Fruit fly (Drosophila melanogaster) Kc167 (cell line): ENCODE results near the gene CG32641.

Experiments used
- Myc ChIP-seq: fragments of >200 bp; optimal IDR thresholded peaks from 2 replicates; lab custom pipeline; 2017; ENCODE audit warnings: missing external identifiers
- Sin3A ChIP-seq: fragments of >200 bp; optimal IDR thresholded peaks from 2 replicates; lab custom pipeline; 2018; ENCODE audit warnings: missing external identifiers
- h ChIP-seq: fragments of >200 bp; optimal IDR thresholded peaks from 3 replicates; lab custom pipeline; 2018; ENCODE audit warnings: missing external identifiers
- insv ChIP-seq: fragments of >200 bp; optimal IDR thresholded peaks from 3 replicates; lab custom pipeline; 2018; ENCODE audit warnings: missing external identifiers
- psq ChIP-seq: fragments of >200 bp; optimal IDR thresholded peaks from 2 replicates; lab custom pipeline; 2017; ENCODE audit warnings: missing external identifiers
- ttk ChIP-seq: sonication (Bioruptor generic); optimal IDR thresholded peaks from 2 replicates; lab custom pipeline; 2017; ENCODE audit warnings: missing external identifiers

Gene CG32641

dm6 chrX:13219290-13219689, 35.0 kb downstream of the CG32641 start:
- TF ChIP-seq ttk (lab: Kevin White, UChicago): no peak
- no peak for TF ChIP-seq Sin3A (lab: Kevin White, UChicago)
- TF ChIP-seq psq (lab: Kevin White, UChicago): no peak
- no peak for TF ChIP-seq h (lab: Kevin White, UChicago)
- TF ChIP-seq insv (lab: Kevin White, UChicago): no peak
- no peak for TF ChIP-seq Myc (lab: Kevin White, UChicago)

dm6 chrX:13220418-13220817, 36.1 kb downstream of the CG32641 start:
- no peak for TF ChIP-seq insv (lab: Kevin White, UChicago)
- no peak for TF ChIP-seq Sin3A (lab: Kevin White, UChicago)
- no peak for TF ChIP-seq h (lab: Kevin White, UChicago)
- no peak for TF ChIP-seq ttk (lab: Kevin White, UChicago)
- no peak for TF ChIP-seq psq (lab: Kevin White, UChicago)
- TF ChIP-seq Myc (lab: Kevin White, UChicago): no peak

dm6 chrX:13221311-13221710, 37.0 kb downstream of the CG32641 start:
- TF ChIP-seq psq (lab: Kevin White, UChicago): no peak

dm6 chrX:13221835-13222234, 37.6 kb downstream of the CG32641 start:
- no peak for TF ChIP-seq h (lab: Kevin White, UChicago)

dm6 chrX:13224846-13225245, 40.6 kb downstream of the CG32641 start:
- TF ChIP-seq psq (lab: Kevin White, UChicago) (no peak), Sin3A (lab: Kevin White, UChicago) (no peak), h (lab: Kevin White, UChicago) (no peak), ttk (lab: Kevin White, UChicago) (no peak), Myc (lab: Kevin White, UChicago) (no peak), insv (lab: Kevin White, UChicago) (no peak)

dm6 chrX:13226478-13226877, 42.2 kb downstream of the CG32641 start:
- TF ChIP-seq psq (lab: Kevin White, UChicago) (no peak), Sin3A (lab: Kevin White, UChicago) (no peak), Myc (lab: Kevin White, UChicago) (no peak), insv (lab: Kevin White, UChicago) (no peak), h (lab: Kevin White, UChicago) (no peak), ttk (lab: Kevin White, UChicago) (no peak)

dm6 chrX:13227505-13228207, 43.4 kb downstream of the CG32641 start:
- TF ChIP-seq Myc (lab: Kevin White, UChicago) (no peak), insv (lab: Kevin White, UChicago) (no peak), psq (lab: Kevin White, UChicago) (no peak), ttk (lab: Kevin White, UChicago) (no peak), h (lab: Kevin White, UChicago) (no peak)

dm6 chrX:13228208-13228606, 43.9 kb downstream of the CG32641 start:
- no peak for TF ChIP-seq ttk (lab: Kevin White, UChicago)
- no peak for TF ChIP-seq psq (lab: Kevin White, UChicago)

dm6 chrX:13229217-13229616, 44.9 kb downstream of the CG32641 start:
- no peak for TF ChIP-seq Myc (lab: Kevin White, UChicago)
- TF ChIP-seq ttk (lab: Kevin White, UChicago): no peak
- TF ChIP-seq psq (lab: Kevin White, UChicago): no peak
- TF ChIP-seq h (lab: Kevin White, UChicago): no peak
- TF ChIP-seq insv (lab: Kevin White, UChicago): no peak
- TF ChIP-seq Sin3A (lab: Kevin White, UChicago): no peak

dm6 chrX:13229824-13230223, 45.5 kb downstream of the CG32641 start:
- TF ChIP-seq h (lab: Kevin White, UChicago) (no peak), psq (lab: Kevin White, UChicago) (no peak), insv (lab: Kevin White, UChicago) (no peak), Myc (lab: Kevin White, UChicago) (no peak), Sin3A (lab: Kevin White, UChicago) (no peak), ttk (lab: Kevin White, UChicago) (no peak)

- TF ChIP-seq psq (lab: Kevin White, UChicago) (no peak), Myc (lab: Kevin White, UChicago) (no peak), h (lab: Kevin White, UChicago) (no peak), ttk (lab: Kevin White, UChicago) (no peak), insv (lab: Kevin White, UChicago) (no peak), Sin3A (lab: Kevin White, UChicago) (no peak)
These were observed 46.7 kb downstream of the CG32641 start for dm6 chrX:13230974-13231373.

- TF ChIP-seq ttk (lab: Kevin White, UChicago) (no peak), Myc (lab: Kevin White, UChicago) (no peak), h (lab: Kevin White, UChicago) (no peak), insv (lab: Kevin White, UChicago) (no peak), Sin3A (lab: Kevin White, UChicago) (no peak), psq (lab: Kevin White, UChicago) (no peak)
These were observed 48.3 kb downstream of the CG32641 start for dm6 chrX:13232406-13233195.
